Worm (Caenorhabditis elegans): Measurements from ENCODE around the gene C13A10.2.

Gene C13A10.2

ce11 chrII:1402167-1402619 is 44.4 kb upstream of the C13A10.2 start, which contains the start of gene Y51H7C.7 (continued):
- TF ChIP-seq dmd-6 (GFP tag; IDR thresholded peaks at IDR 0.05) (peak; percentile 27; the same call in 1 of the 2 replicates), aha-1 (tag) (no peak), ctbp-1 (GFP tag; IDR thresholded peaks at IDR 0.05) (no peak), snpc-4 (tag; optimal IDR thresholded peaks at IDR 0.05) (no peak), F44E2.7 (GFP tag; IDR thresholded peaks at IDR 0.05) (no peak), Y48G9A.11 (GFP tag; IDR thresholded peaks at IDR 0.05) (peak; percentile 50; the same call in 1 of the 2 replicates), dve-1 (tag; optimal IDR thresholded peaks at IDR 0.05; ENCODE audit: insufficient read depth) (no peak), unc-62 (GFP tag; optimal IDR thresholded peaks at IDR 0.05 in 1 of 2) (no peak), unc-62 (tag; optimal IDR thresholded peaks at IDR 0.05) (no peak), mep-1 (tag; optimal IDR thresholded peaks at IDR 0.05) (no peak), fos-1 (tag; optimal IDR thresholded peaks at IDR 0.05) (no peak), ceh-62 (tag; optimal IDR thresholded peaks at IDR 0.05) (no peak), mes-2 (tag; optimal IDR thresholded peaks at IDR 0.05; ENCODE audit: poor library complexity, severe bottlenecking) (peak; percentile 84), nhr-48 (tag; optimal IDR thresholded peaks at IDR 0.05) (no peak), F37D6.2 (tag; optimal IDR thresholded peaks at IDR 0.05) (peak; percentile 44), mxl-3 (GFP tag; optimal IDR thresholded peaks at IDR 0.05) (no peak), ztf-11 (tag; optimal IDR thresholded peaks at IDR 0.05) (no peak), Y105C5A.15 (GFP tag; IDR thresholded peaks at IDR 0.05) (no peak), nhr-111 (GFP tag; optimal IDR thresholded peaks at IDR 0.05) (no peak), ceh-32 (tag; optimal IDR thresholded peaks at IDR 0.05; ENCODE audit: poor library complexity) (no peak), arid-1 (GFP tag; conservative IDR thresholded peaks at IDR 0.05) (no peak), gei-8 (GFP tag; optimal IDR thresholded peaks at IDR 0.05) (no peak), ama-1 (optimal IDR thresholded peaks at IDR 0.05) (no peak), tra-1 (GFP tag; IDR thresholded peaks at IDR 0.05) (no peak)

ce11 chrII:1401474-1401873 is 43.7 kb upstream of the C13A10.2 start, which contains the start of gene Y51H7C.8:
TSS of gene Y51H7C.8 (plus strand) at chrII:1401774.
- TF ChIP-seq fos-1 (tag; optimal IDR thresholded peaks at IDR 0.05), result no peak
- no peak for TF ChIP-seq mxl-3 (GFP tag; optimal IDR thresholded peaks at IDR 0.05)
- no peak for TF ChIP-seq arid-1 (GFP tag; conservative IDR thresholded peaks at IDR 0.05)
- no peak for TF ChIP-seq mdt-29 (GFP tag; IDR thresholded peaks at IDR 0.05)
- no peak for TF ChIP-seq hlh-11 (tag; optimal IDR thresholded peaks at IDR 0.05)
- no peak for TF ChIP-seq zfp-3 (GFP tag; conservative IDR thresholded peaks at IDR 0.05)
- TF ChIP-seq F37D6.2 (tag; optimal IDR thresholded peaks at IDR 0.05), result no peak
- TF ChIP-seq daf-8 (GFP tag; IDR thresholded peaks at IDR 0.05), result no peak
- no peak for TF ChIP-seq zfp-2 (tag; optimal IDR thresholded peaks at IDR 0.05)
- no peak for TF ChIP-seq egl-43 (GFP tag; IDR thresholded peaks at IDR 0.05)
- no peak for TF ChIP-seq ctbp-1 (GFP tag; IDR thresholded peaks at IDR 0.05)
- no peak for TF ChIP-seq snpc-4 (tag; optimal IDR thresholded peaks at IDR 0.05)
- no peak for TF ChIP-seq nhr-10 (tag; optimal IDR thresholded peaks at IDR 0.05)

- TF ChIP-seq nhr-42 (GFP tag; IDR thresholded peaks at IDR 0.05), result no peak
- TF ChIP-seq set-16 (GFP tag; IDR thresholded peaks at IDR 0.05), result no peak
- no peak for TF ChIP-seq Y105C5A.15 (GFP tag; IDR thresholded peaks at IDR 0.05)
- no peak for TF ChIP-seq jun-1 (tag; optimal IDR thresholded peaks at IDR 0.05)
- TF ChIP-seq zfp-3 (GFP tag; conservative IDR thresholded peaks at IDR 0.05), result no peak
- TF ChIP-seq lin-29 (GFP tag; IDR thresholded peaks at IDR 0.05), result no peak
- no peak for TF ChIP-seq skn-1 (tag; optimal IDR thresholded peaks at IDR 0.05)
- no peak for TF ChIP-seq arid-1 (GFP tag; conservative IDR thresholded peaks at IDR 0.05)
Measured at ce11 chrII:1400105-1400504, 42.3 kb upstream of the C13A10.2 start, which contains the start of gene F54D12.1. TSS of gene F54D12.1 (plus strand) at chrII:1400405.

DNA sequence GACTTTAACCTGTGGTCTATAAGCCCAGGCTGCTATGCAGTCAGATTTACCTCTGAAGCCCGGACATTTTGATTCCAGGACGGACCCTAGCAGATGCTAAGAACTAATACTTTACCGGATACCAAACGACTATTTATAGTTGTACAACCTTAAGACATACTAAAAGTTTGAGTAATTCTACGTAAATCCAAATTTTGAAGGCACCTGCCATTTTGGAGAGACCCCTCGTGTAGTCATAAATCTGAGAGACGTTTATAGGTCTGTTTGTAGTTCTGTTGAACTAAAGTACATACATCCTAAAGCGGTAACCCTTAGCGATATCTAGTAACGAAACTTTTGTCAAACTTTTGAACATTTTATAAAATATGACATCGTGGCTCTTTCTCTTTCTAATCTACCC is 40.6 kb upstream of the C13A10.2 start, which contains the start of gene F54D12.2:
Gene F54D12.2, plus strand, starts transcription at position 301 of the 400 bp plus-strand sequence.
- TF ChIP-seq lin-39 (tag; optimal IDR thresholded peaks at IDR 0.05), result no peak
- TF ChIP-seq lin-15B (tag; optimal IDR thresholded peaks at IDR 0.05), result no peak
- TF ChIP-seq ztf-7 (tag; optimal IDR thresholded peaks at IDR 0.05), result no peak
- TF ChIP-seq duxl-1 (tag; optimal IDR thresholded peaks at IDR 0.05; ENCODE audit: poor library complexity), result no peak
- no peak for TF ChIP-seq ctbp-1 (GFP tag; IDR thresholded peaks at IDR 0.05)
- no peak for TF ChIP-seq nhr-25 (tag; optimal IDR thresholded peaks at IDR 0.05; ENCODE audit: borderline replicate concordance, insufficient read depth)
- TF ChIP-seq T20F7.1 (GFP tag; optimal IDR thresholded peaks at IDR 0.05), result no peak
- no peak for TF ChIP-seq ceh-20 (GFP tag; IDR thresholded peaks at IDR 0.05)
